Worm (Caenorhabditis elegans): ENCODE measurements around the gene sid-5.

Gene sid-5

DNA sequence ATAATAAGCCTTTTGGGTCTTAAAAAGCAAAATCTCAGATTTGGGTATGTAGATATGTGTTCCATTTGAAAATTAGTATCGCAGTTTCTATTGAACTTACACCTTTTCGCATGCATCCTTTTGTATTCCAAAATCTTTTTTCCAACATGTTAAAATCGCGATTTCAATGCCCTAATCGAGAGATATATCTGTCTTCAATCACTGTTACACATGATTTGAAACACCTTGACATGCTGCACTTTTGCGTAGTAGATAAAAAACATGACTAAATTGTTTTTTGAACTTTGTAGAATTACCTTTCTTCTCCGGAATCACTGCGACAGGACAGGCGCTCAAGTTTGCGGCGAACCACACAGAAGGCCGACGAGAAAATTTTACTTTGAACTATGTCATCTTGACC is 37.2 kb downstream of the sid-5 start:
- no peak for TF ChIP-seq unc-62 (GFP tag; optimal IDR thresholded peaks at IDR 0.05)

DNA sequence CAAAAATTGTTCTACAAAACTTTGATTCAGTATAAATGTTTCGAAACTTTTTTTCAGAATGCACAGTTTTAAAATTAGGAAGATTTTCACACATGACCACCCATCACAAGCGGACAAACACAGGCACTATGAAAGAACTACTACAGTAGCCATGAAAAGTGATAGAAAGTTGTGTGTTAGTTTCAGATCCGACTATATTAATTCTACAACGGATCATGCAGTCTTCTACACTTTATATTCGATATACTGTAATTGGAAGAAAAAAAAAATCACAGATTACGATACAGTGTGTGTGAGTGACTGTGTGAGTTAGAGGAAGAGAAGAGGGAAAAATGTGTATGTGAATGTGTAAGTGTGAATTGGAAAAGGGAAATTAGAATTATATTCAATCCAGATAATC is 42.3 kb downstream of the sid-5 start:
- TF ChIP-seq unc-62 (GFP tag; optimal IDR thresholded peaks at IDR 0.05), result no peak

DNA sequence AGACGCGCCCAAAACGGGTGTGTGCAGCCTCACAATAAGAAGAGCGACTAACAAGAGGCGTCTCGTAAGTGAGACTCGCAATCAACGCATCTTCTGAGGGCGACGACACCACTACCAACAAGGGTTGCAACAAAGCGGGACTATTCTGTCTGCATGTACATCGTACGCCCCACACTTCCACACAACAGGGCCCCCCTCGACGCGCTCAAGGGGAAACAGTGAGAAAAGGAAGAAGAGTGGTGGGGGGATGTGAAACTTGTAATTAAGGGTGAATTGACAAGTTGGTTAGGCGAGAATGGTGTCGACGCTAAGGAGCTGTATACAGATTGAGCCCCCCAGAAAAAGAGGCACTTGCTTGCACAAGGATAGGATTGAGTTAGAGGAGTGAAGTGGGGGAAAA is 48.8 kb downstream of the sid-5 start:
- TF ChIP-seq unc-62 (GFP tag; optimal IDR thresholded peaks at IDR 0.05), result no peak
